Worm (Caenorhabditis elegans) whole organism, midembryonic: Measurements from ENCODE around the gene daf-2.

ENCODE experiments used
- cog-1 ChIP-seq: sonication (generic microtip); optimal IDR thresholded peaks from 2 replicates; lab custom pipeline; 2016; ENCODE audit warnings: missing genetic modification characterization, missing compliant biosample characterization
- klf-2 ChIP-seq: fragments of 200-800 bp; sonication (Bioruptor generic); conservative IDR thresholded peaks from 2 replicates; pipeline ENCODE4 v1.3.6; 2022; ENCODE audit warnings: missing genetic modification reagents, missing genetic modification characterization, missing compliant biosample characterization
- ztf-23 ChIP-seq: fragments of 200-800 bp; sonication (Bioruptor generic); IDR thresholded peaks from 2 replicates; pipeline ENCODE4 v1.3.6; 2022; ENCODE audit warnings: missing genetic modification reagents, missing genetic modification characterization, missing compliant biosample characterization

ce11 chrIII:3069101-3069500 lies 28.5 kb upstream of the daf-2 start:
- TF ChIP-seq cog-1 (tag; lab: Kevin White, UChicago): no peak
- TF ChIP-seq klf-2 (GFP tag; lab: Robert Waterston, UW): no peak
- no peak for TF ChIP-seq ztf-23 (GFP tag; lab: Robert Waterston, UW)
